Fruit fly (Drosophila melanogaster) S2 (cell line): ENCODE results near the gene CG17221.

ENCODE experiments used
- CG8478 ChIP-seq: fragments of >200 bp; optimal IDR thresholded peaks from 2 replicates; lab custom pipeline; 2018
- CTCF ChIP-seq, 2 experiments: fragments of >200 bp; optimal IDR thresholded peaks; 2 replicates each; lab custom pipeline; 2018

- TF ChIP-seq CTCF (optimal IDR thresholded peaks at IDR 0.05; lab: Kevin White, UChicago) (no peak), CG8478 (lab: Kevin White, UChicago) (no peak)
Measured at dm6 chr2L:3029012-3029411, 10.8 kb upstream of the CG17221 start, which contains the start of the genes Sf3b2 and CG17219.
